Worm (Caenorhabditis elegans) whole organism, L4 larva: ENCODE data around the gene gcy-11.

Source experiments
- F26F4.8 ChIP-seq: fragments of 200-800 bp; sonication (Bioruptor generic); conservative IDR thresholded peaks from 2 replicates; pipeline ENCODE4 v1.3.6; 2022; ENCODE audit warnings: missing genetic modification characterization, missing compliant biosample characterization
- F49E8.2 ChIP-seq: sonication (generic microtip); optimal IDR thresholded peaks from 2 replicates; lab custom pipeline; 2016; ENCODE audit warnings: missing compliant biosample characterization, mild to moderate bottlenecking, missing genetic modification characterization, borderline replicate concordance
- R02D3.7 ChIP-seq: fragments of 150-350 bp; sonication (generic microtip); optimal IDR thresholded peaks from 3 replicates; lab custom pipeline; 2014; ENCODE audit warnings: missing biosample characterization, missing genetic modification characterization
- Y105C5A.15 ChIP-seq: fragments of 200-800 bp; sonication (Bioruptor generic); IDR thresholded peaks from 2 replicates; pipeline ENCODE4 v1.3.6; 2022; ENCODE audit warnings: missing genetic modification characterization, missing compliant biosample characterization
- aha-1 ChIP-seq: fragments of 150-350 bp; peaks from one replicate; lab custom pipeline; 2014; ENCODE audit warnings: missing biosample characterization, missing genetic modification characterization
- arid-1 ChIP-seq: fragments of 200-800 bp; sonication (Bioruptor generic); conservative IDR thresholded peaks from 2 replicates; pipeline ENCODE4 v1.3.6; 2022; ENCODE audit warnings: missing genetic modification reagents, missing genetic modification characterization, missing compliant biosample characterization
- ceh-28 ChIP-seq: fragments of 150-350 bp; optimal IDR thresholded peaks from 2 replicates; lab custom pipeline; 2014; ENCODE audit warnings: missing biosample characterization, missing genetic modification reagents, missing genetic modification characterization
- ceh-82 ChIP-seq: sonication (generic microtip); optimal IDR thresholded peaks from 2 replicates; lab custom pipeline; 2017; ENCODE audit warnings: missing biosample characterization, missing genetic modification characterization
- ces-1 ChIP-seq: fragments of 150-350 bp; sonication (generic microtip); optimal IDR thresholded peaks from 4 replicates; lab custom pipeline; 2014; ENCODE audit warnings: missing biosample characterization, missing genetic modification reagents, missing genetic modification characterization
- daf-16 ChIP-seq, 3 experiments: sonication (generic microtip); optimal IDR thresholded peaks; 2 replicates each; lab custom pipeline; 2016 to 2017; ENCODE audit warnings: missing genetic modification characterization in 3 of 3, missing genetic modification reagents in 3 of 3, mild to moderate bottlenecking in 2 of 3, missing compliant biosample characterization in 2 of 3, missing biosample characterization in 1 of 3, moderate library complexity in 1 of 3
- dmd-8 ChIP-seq: fragments of 200-800 bp; sonication (Bioruptor generic); IDR thresholded peaks from 2 replicates; pipeline ENCODE4 v1.3.6; 2022; ENCODE audit warnings: missing genetic modification characterization, missing compliant biosample characterization
- dpl-1 ChIP-seq: fragments of 150-350 bp; optimal IDR thresholded peaks from 2 replicates; lab custom pipeline; 2014; ENCODE audit warnings: missing biosample characterization, missing genetic modification reagents, missing genetic modification characterization
- hif-1 ChIP-seq, 2 experiments: sonication (generic microtip); optimal IDR thresholded peaks; 2 replicates each; lab custom pipeline; 2016 to 2017; ENCODE audit warnings: missing compliant biosample characterization in 2 of 2, missing genetic modification characterization in 2 of 2, missing genetic modification reagents in 2 of 2, missing genotype in 2 of 2, mild to moderate bottlenecking in 1 of 2
- hlh-11 ChIP-seq: fragments of 200-800 bp; sonication (Bioruptor generic); optimal IDR thresholded peaks from 2 replicates; lab custom pipeline; 2018; ENCODE audit warnings: mild to moderate bottlenecking, missing genetic modification characterization, missing compliant biosample characterization
- jun-1 ChIP-seq: fragments of 150-350 bp; optimal IDR thresholded peaks from 2 replicates; lab custom pipeline; 2014; ENCODE audit warnings: missing biosample characterization, missing genetic modification reagents, missing genetic modification characterization
- lim-7 ChIP-seq: fragments of 200-800 bp; sonication (Bioruptor generic); IDR thresholded peaks from 2 replicates; pipeline ENCODE4 v1.3.6; 2022; ENCODE audit warnings: missing genetic modification characterization, missing compliant biosample characterization
- lin-1 ChIP-seq: fragments of 200-800 bp; sonication (Bioruptor generic); IDR thresholded peaks from 2 replicates; pipeline ENCODE4 v1.3.6; 2022; ENCODE audit warnings: missing genetic modification reagents, missing genetic modification characterization, missing compliant biosample characterization
- mdl-1 ChIP-seq, 2 experiments: fragments of 150-350 bp in 1 of 2; sonication (generic microtip) in 1 of 2; optimal IDR thresholded peaks; 2 replicates each; lab custom pipeline; 2014 to 2017; ENCODE audit warnings: missing biosample characterization in 2 of 2, missing genetic modification characterization in 2 of 2
- mxl-3 ChIP-seq: fragments of 200-800 bp; sonication (Bioruptor generic); optimal IDR thresholded peaks from 2 replicates; lab custom pipeline; 2018; ENCODE audit warnings: mild to moderate bottlenecking, missing genetic modification characterization, missing compliant biosample characterization
- nhr-102 ChIP-seq: sonication (generic microtip); optimal IDR thresholded peaks from 2 replicates; lab custom pipeline; 2016; ENCODE audit warnings: mild to moderate bottlenecking, missing genetic modification characterization, moderate library complexity, missing compliant biosample characterization
- nhr-41 ChIP-seq: fragments of 200-800 bp; sonication (Bioruptor generic); IDR thresholded peaks from 2 replicates; pipeline ENCODE4 v1.3.6; 2022; ENCODE audit warnings: missing genetic modification reagents, missing genetic modification characterization, missing compliant biosample characterization
- nhr-42 ChIP-seq: fragments of 200-800 bp; sonication (Bioruptor generic); IDR thresholded peaks from 2 replicates; pipeline ENCODE4 v1.3.6; 2022; ENCODE audit warnings: missing genetic modification characterization, missing compliant biosample characterization
- nhr-48 ChIP-seq: sonication (generic microtip); optimal IDR thresholded peaks from 2 replicates; lab custom pipeline; 2016; ENCODE audit warnings: mild to moderate bottlenecking, missing genetic modification characterization, missing compliant biosample characterization
- nhr-6 ChIP-seq: fragments of 150-350 bp; optimal IDR thresholded peaks from 2 replicates; lab custom pipeline; 2014; ENCODE audit warnings: missing biosample characterization, missing genetic modification characterization
- nhr-76 ChIP-seq: fragments of 150-350 bp; optimal IDR thresholded peaks from 2 replicates; lab custom pipeline; 2014; ENCODE audit warnings: missing biosample characterization, missing genetic modification characterization
- php-3 ChIP-seq: fragments of 200-800 bp; sonication (Bioruptor generic); IDR thresholded peaks from 2 replicates; pipeline ENCODE4 v1.3.6; 2022; ENCODE audit warnings: missing genetic modification reagents, missing genetic modification characterization, missing compliant biosample characterization
- rbr-2 ChIP-seq: sonication (generic microtip); optimal IDR thresholded peaks from 2 replicates; lab custom pipeline; 2016; ENCODE audit warnings: missing genotype, missing genetic modification characterization, missing compliant biosample characterization
- set-16 ChIP-seq: fragments of 200-800 bp; sonication (Bioruptor generic); IDR thresholded peaks from 2 replicates; pipeline ENCODE4 v1.3.6; 2022; ENCODE audit warnings: missing genetic modification reagents, missing genetic modification characterization, missing compliant biosample characterization
- skn-1 ChIP-seq: fragments of 150-350 bp; optimal IDR thresholded peaks from 2 replicates; lab custom pipeline; 2014; ENCODE audit warnings: missing biosample characterization, missing genetic modification characterization
- spr-1 ChIP-seq: sonication (generic microtip); optimal IDR thresholded peaks from 2 replicates; lab custom pipeline; 2016; ENCODE audit warnings: mild to moderate bottlenecking, missing genetic modification characterization, missing compliant biosample characterization
- tag-97 ChIP-seq: fragments of 200-800 bp; sonication (Bioruptor generic); IDR thresholded peaks from 2 replicates; pipeline ENCODE4 v1.3.6; 2022; ENCODE audit warnings: missing genetic modification characterization, missing compliant biosample characterization
- unc-130 ChIP-seq: sonication (generic microtip); optimal IDR thresholded peaks from 2 replicates; lab custom pipeline; 2016; ENCODE audit warnings: missing genetic modification reagents, missing genetic modification characterization, missing compliant biosample characterization
- unc-39 ChIP-seq: sonication (generic microtip); optimal IDR thresholded peaks from 2 replicates; lab custom pipeline; 2017; ENCODE audit warnings: missing biosample characterization, missing genetic modification characterization
- unc-62 ChIP-seq, 3 experiments: fragments of 150-350 bp in 1 of 3; sonication (generic microtip); optimal IDR thresholded peaks in 2 of 3; peaks in 1 of 3; 1 replicate in 1 of 3; 2 replicates in 2 of 3; lab custom pipeline; 2014 to 2017; ENCODE audit warnings: missing biosample characterization in 3 of 3, missing genetic modification characterization in 3 of 3, missing genetic modification reagents in 3 of 3, missing genotype in 1 of 3
- ztf-7 ChIP-seq: fragments of 150-350 bp; optimal IDR thresholded peaks from 2 replicates; lab custom pipeline; 2014; ENCODE audit warnings: missing biosample characterization, missing genetic modification characterization

Gene gcy-11

DNA sequence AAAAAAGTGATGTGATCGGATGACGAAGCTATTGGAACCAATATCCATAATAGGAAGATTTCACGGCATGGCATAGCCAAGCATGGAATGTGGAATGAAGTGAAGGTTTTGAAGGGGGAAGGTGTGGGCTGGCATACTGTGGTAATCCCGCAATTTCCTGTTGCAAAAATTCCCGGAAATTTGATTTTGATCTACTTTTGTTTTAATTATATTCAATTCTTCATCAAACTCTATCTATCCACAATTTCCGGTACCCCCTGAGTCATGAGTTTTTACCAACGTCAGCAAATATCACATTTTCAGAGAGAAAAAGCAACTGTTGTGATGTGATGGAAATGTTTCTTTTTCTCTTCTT, at the start of gene gcy-11:
Gene gcy-11, minus strand, starts transcription at position 101 of the 355 bp plus-strand sequence.
- TF ChIP-seq F49E8.2 (no peak), aha-1 (tag; lab: Kevin White, UChicago) (peak; percentile 80), lim-7 (GFP tag; lab: Robert Waterston, UW) (0 out of 2 replicates have a peak, but pooled peaks have one; percentile 11), dmd-8 (GFP tag; lab: Robert Waterston, UW) (0 out of 2 replicates have a peak, but pooled peaks have one; percentile 13), ces-1 (GFP tag; lab: Kevin White, UChicago) (no peak), skn-1 (tag; lab: Kevin White, UChicago) (no peak), unc-62 (GFP tag; optimal IDR thresholded peaks at IDR 0.05 in 1 of 2; lab: Kevin White, UChicago) (peak in 1 of 2 experiments; percentile 11), unc-62 (tag; optimal IDR thresholded peaks at IDR 0.05; lab: Kevin White, UChicago) (no peak)

- TF ChIP-seq nhr-76, result no peak
- no peak for TF ChIP-seq lim-7 (GFP tag; lab: Robert Waterston, UW)
- no peak for TF ChIP-seq ztf-7 (tag; lab: Kevin White, UChicago)
- TF ChIP-seq php-3, result no peak
- TF ChIP-seq arid-1 (GFP tag; lab: Robert Waterston, UW), result no peak
- TF ChIP-seq rbr-2 (tag; lab: Kevin White, UChicago), result no peak
- TF ChIP-seq aha-1 (tag; lab: Kevin White, UChicago), result no peak
- TF ChIP-seq set-16 (GFP tag; lab: Robert Waterston, UW), result no peak
- TF ChIP-seq dmd-8 (GFP tag; lab: Robert Waterston, UW), result no peak
- TF ChIP-seq ceh-82, result no peak
- TF ChIP-seq F26F4.8 (GFP tag; lab: Robert Waterston, UW), result no peak
- no peak for TF ChIP-seq nhr-42 (GFP tag; lab: Robert Waterston, UW)
- no peak for TF ChIP-seq hlh-11 (tag; lab: Kevin White, UChicago)
- no peak for TF ChIP-seq mxl-3 (GFP tag; lab: Kevin White, UChicago)
- TF ChIP-seq spr-1 (tag; lab: Kevin White, UChicago), result no peak
- no peak for TF ChIP-seq ceh-28 (tag; lab: Kevin White, UChicago)
- TF ChIP-seq R02D3.7 (tag; lab: Kevin White, UChicago), result no peak
- TF ChIP-seq, all 104 proteins: peak for 0
These were observed 45.3 kb upstream of the gcy-11 start, which contains the start of gene lido-2 for ce11 chrX:17100656-17101055. Gene lido-2, minus strand, starts transcription at chrX:17100756.

ce11 chrX:17096508-17097234, 41.3 kb upstream of the gcy-11 start, which contains the start of gene lido-1:
Gene lido-1, minus strand, starts transcription at chrX:17096558.
- TF ChIP-seq nhr-102 (tag; lab: Kevin White, UChicago) (no peak), dpl-1 (GFP tag; lab: Kevin White, UChicago) (no peak), Y105C5A.15 (GFP tag; lab: Robert Waterston, UW) (no peak), F49E8.2 (no peak), daf-16 (GFP tag; optimal IDR thresholded peaks at IDR 0.05; lab: Kevin White, UChicago) (no peak), daf-16 (tag; optimal IDR thresholded peaks at IDR 0.05; lab: Kevin White, UChicago) (no peak), nhr-6 (tag; lab: Kevin White, UChicago) (no peak), ztf-7 (tag; lab: Kevin White, UChicago) (no peak), tag-97 (GFP tag; lab: Robert Waterston, UW) (no peak), unc-130 (GFP tag; lab: Kevin White, UChicago) (no peak), jun-1 (no peak), lin-1 (GFP tag; lab: Robert Waterston, UW) (no peak), F26F4.8 (GFP tag; lab: Robert Waterston, UW) (no peak), unc-39 (no peak), hif-1 (tag; optimal IDR thresholded peaks at IDR 0.05; lab: Kevin White, UChicago) (no peak), R02D3.7 (tag; lab: Kevin White, UChicago) (no peak), nhr-48 (tag; lab: Kevin White, UChicago) (no peak), mdl-1 (tag; optimal IDR thresholded peaks at IDR 0.05; lab: Kevin White, UChicago) (no peak), nhr-41 (GFP tag; lab: Robert Waterston, UW) (no peak)
